Worm (Caenorhabditis elegans): ENCODE measurements around the gene C06C6.7.

ce11 chrV:15972484-15972883 lies 19.5 kb upstream of the C06C6.7 start, which contains the start of gene sru-23:
- TF ChIP-seq unc-62 (GFP tag; optimal IDR thresholded peaks at IDR 0.05) (no peak), elt-1 (tag; optimal IDR thresholded peaks at IDR 0.05; ENCODE audit: borderline replicate concordance, insufficient read depth) (no peak), nhr-28 (tag; optimal IDR thresholded peaks at IDR 0.05) (no peak), blmp-1 (tag; optimal IDR thresholded peaks at IDR 0.05) (no peak), nhr-237 (tag; optimal IDR thresholded peaks at IDR 0.05) (no peak), nhr-76 (tag; optimal IDR thresholded peaks at IDR 0.05) (no peak), ces-1 (GFP tag; optimal IDR thresholded peaks at IDR 0.05) (no peak), mab-5 (tag; optimal IDR thresholded peaks at IDR 0.05) (no peak), elt-3 (tag; optimal IDR thresholded peaks at IDR 0.05) (no peak), pha-4 (tag; optimal IDR thresholded peaks at IDR 0.05) (no peak), ham-2 (GFP tag; optimal IDR thresholded peaks at IDR 0.05) (no peak), M03D4.4 (tag; optimal IDR thresholded peaks at IDR 0.05) (no peak), nhr-12 (tag; optimal IDR thresholded peaks at IDR 0.05) (no peak), bed-3 (GFP tag; optimal IDR thresholded peaks at IDR 0.05) (no peak)
